Worm (Caenorhabditis elegans) whole organism, L4/young adult: Measurements from ENCODE around the gene C08F1.8.

Experiments used
- W03F9.2 ChIP-seq: fragments of 150-350 bp; optimal IDR thresholded peaks from 2 replicates; lab custom pipeline; 2014; ENCODE audit warnings: missing biosample characterization, missing genetic modification characterization
- dao-5 ChIP-seq: sonication (generic microtip); optimal IDR thresholded peaks from 2 replicates; lab custom pipeline; 2016; ENCODE audit warnings: missing genotype, missing genetic modification characterization, moderate library complexity, missing compliant biosample characterization
- him-1 ChIP-seq: sonication (generic microtip); optimal IDR thresholded peaks from 2 replicates; lab custom pipeline; 2016; ENCODE audit warnings: missing genotype, missing genetic modification reagents, missing genetic modification characterization, missing compliant biosample characterization

ce11 chrII:1788087-1788486 is 20.0 kb downstream of the C08F1.8 start, which contains the start of the genes C08F1.6 and fbxb-13:
- TF ChIP-seq him-1 (tag; lab: Kevin White, UChicago) (no peak), W03F9.2 (tag; lab: Kevin White, UChicago) (no peak), dao-5 (no peak)
